Worm (Caenorhabditis elegans): ENCODE data around the gene cyp-33B1.

cyp-33B1 gene

ce11 chrV:9035685-9036084 is 5.4 kb upstream of the cyp-33B1 start, which contains the start of gene srsx-34:
Gene srsx-34 (plus strand): TSS chrV:9035985.
- TF ChIP-seq ham-2 (GFP tag; optimal IDR thresholded peaks at IDR 0.05) (no peak), lin-32 (GFP tag; optimal IDR thresholded peaks at IDR 0.05) (no peak), mep-1 (tag; optimal IDR thresholded peaks at IDR 0.05) (no peak), elt-3 (tag; optimal IDR thresholded peaks at IDR 0.05) (no peak), tbx-8 (GFP tag; optimal IDR thresholded peaks at IDR 0.05) (no peak), ceh-43 (GFP tag; optimal IDR thresholded peaks at IDR 0.05) (no peak), snpc-4 (tag; optimal IDR thresholded peaks at IDR 0.05) (no peak), elt-1 (tag; optimal IDR thresholded peaks at IDR 0.05; ENCODE audit: borderline replicate concordance, insufficient read depth) (no peak), cnd-1 (tag; optimal IDR thresholded peaks at IDR 0.05) (no peak), mls-2 (tag; optimal IDR thresholded peaks at IDR 0.05) (no peak), M03D4.4 (tag; optimal IDR thresholded peaks at IDR 0.05) (no peak), ces-1 (GFP tag; optimal IDR thresholded peaks at IDR 0.05) (no peak), unc-62 (GFP tag; optimal IDR thresholded peaks at IDR 0.05) (no peak), nhr-237 (tag; optimal IDR thresholded peaks at IDR 0.05) (no peak), sem-2 (GFP tag; optimal IDR thresholded peaks at IDR 0.05) (no peak), mab-5 (tag; optimal IDR thresholded peaks at IDR 0.05) (no peak)

- TF ChIP-seq nhr-76 (tag; optimal IDR thresholded peaks at IDR 0.05) (no peak), snpc-4 (tag; optimal IDR thresholded peaks at IDR 0.05) (no peak), elt-3 (tag; optimal IDR thresholded peaks at IDR 0.05) (no peak), ceh-83 (GFP tag; optimal IDR thresholded peaks at IDR 0.05) (no peak), hlh-1 (tag; optimal IDR thresholded peaks at IDR 0.05) (no peak), bed-3 (GFP tag; optimal IDR thresholded peaks at IDR 0.05) (no peak), nhr-12 (tag; optimal IDR thresholded peaks at IDR 0.05) (no peak), lsy-2 (tag; optimal IDR thresholded peaks at IDR 0.05) (no peak), elt-1 (tag; optimal IDR thresholded peaks at IDR 0.05; ENCODE audit: borderline replicate concordance, insufficient read depth) (no peak)
Observed at ce11 chrV:9044871-9045270, 3.7 kb downstream of the cyp-33B1 start, which contains the start of gene nhr-30. Gene nhr-30 (plus strand): TSS chrV:9045171.

- TF ChIP-seq lsy-2 (tag; optimal IDR thresholded peaks at IDR 0.05) (no peak), hlh-1 (tag; optimal IDR thresholded peaks at IDR 0.05) (no peak), snpc-4 (tag; optimal IDR thresholded peaks at IDR 0.05) (no peak), lin-32 (GFP tag; optimal IDR thresholded peaks at IDR 0.05) (no peak), zip-8 (tag; optimal IDR thresholded peaks at IDR 0.05) (no peak), nhr-28 (tag; optimal IDR thresholded peaks at IDR 0.05) (no peak), ceh-39 (tag; optimal IDR thresholded peaks at IDR 0.05) (no peak), ztf-11 (tag; optimal IDR thresholded peaks at IDR 0.05) (no peak), bed-3 (GFP tag; optimal IDR thresholded peaks at IDR 0.05) (no peak), sem-2 (GFP tag; optimal IDR thresholded peaks at IDR 0.05) (no peak), unc-120 (tag; optimal IDR thresholded peaks at IDR 0.05; ENCODE audit: poor library complexity, severe bottlenecking) (no peak), ceh-43 (GFP tag; optimal IDR thresholded peaks at IDR 0.05) (no peak), unc-39 (tag; optimal IDR thresholded peaks at IDR 0.05) (no peak), cnd-1 (tag; optimal IDR thresholded peaks at IDR 0.05) (no peak), mls-2 (tag; optimal IDR thresholded peaks at IDR 0.05) (no peak)
Observed at ce11 chrV:9047555-9048049, 6.5 kb downstream of the cyp-33B1 start, which contains the start of gene C25E10.17. Gene C25E10.17 (minus strand): TSS chrV:9047605.

ce11 chrV:9049271-9049670 is 8.1 kb downstream of the cyp-33B1 start:
- TF ChIP-seq sptf-1 (tag; optimal IDR thresholded peaks at IDR 0.05) (no peak), ceh-83 (GFP tag; optimal IDR thresholded peaks at IDR 0.05) (no peak), ham-2 (GFP tag; optimal IDR thresholded peaks at IDR 0.05) (no peak), lin-13 (tag; optimal IDR thresholded peaks at IDR 0.05) (no peak), ces-1 (GFP tag; optimal IDR thresholded peaks at IDR 0.05) (no peak), hlh-1 (tag; optimal IDR thresholded peaks at IDR 0.05) (no peak)

- no peak for TF ChIP-seq cnd-1 (tag; optimal IDR thresholded peaks at IDR 0.05)
- no peak for TF ChIP-seq ham-2 (GFP tag; optimal IDR thresholded peaks at IDR 0.05)
- no peak for TF ChIP-seq lin-32 (GFP tag; optimal IDR thresholded peaks at IDR 0.05)
- no peak for TF ChIP-seq nhr-28 (tag; optimal IDR thresholded peaks at IDR 0.05)
- no peak for TF ChIP-seq elt-3 (tag; optimal IDR thresholded peaks at IDR 0.05)
- no peak for TF ChIP-seq M03D4.4 (tag; optimal IDR thresholded peaks at IDR 0.05)
Observed at ce11 chrV:9051100-9051499, 10.0 kb downstream of the cyp-33B1 start, which contains the start of gene C25E10.7. Gene C25E10.7 (minus strand): TSS chrV:9051200.

All from whole organism, mixed stage, embryonic.